Fruit fly (Drosophila melanogaster): Measurements from ENCODE around the gene CG14834.

- TF ChIP-seq N (GFP tag; optimal IDR thresholded peaks at IDR 0.05) (peak; percentile 46), Jra (GFP tag; optimal IDR thresholded peaks at IDR 0.05) (peak; percentile 72), lola (GFP tag; optimal IDR thresholded peaks at IDR 0.05) (no peak), psq (GFP tag; optimal IDR thresholded peaks at IDR 0.05) (peak; percentile 32), h (GFP tag; optimal IDR thresholded peaks at IDR 0.05) (peak; percentile 66)
Observed at dm6 chr3L:7381359-7381976, 34.5 kb upstream of the CG14834 start, which contains the start of the genes SMSr and smid.
